Fruit fly (Drosophila melanogaster) whole organism, embryonic: ENCODE results near the gene CG43221.
A peak's percentile ranks its signal among the peaks of the same experiment; 100 is the strongest.

Experiments
- Abd-B ChIP-seq: fragments of 200-800 bp; sonication (Bioruptor generic); optimal IDR thresholded peaks from 2 replicates; lab custom pipeline; 2018; ENCODE audit warnings: missing biosample characterization, mild to moderate bottlenecking, missing genetic modification characterization, moderate library complexity
- CG11723 ChIP-seq: fragments of 200-800 bp; sonication (Bioruptor generic); optimal IDR thresholded peaks from 2 replicates; lab custom pipeline; 2017; ENCODE audit warnings: missing biosample characterization, mild to moderate bottlenecking, missing genetic modification characterization
- CG12299 ChIP-seq: fragments of 200-800 bp; sonication (Bioruptor generic); optimal IDR thresholded peaks from 2 replicates; lab custom pipeline; 2018; ENCODE audit warnings: missing biosample characterization, mild to moderate bottlenecking, missing genetic modification characterization
- CG12744 ChIP-seq: fragments of 200-800 bp; sonication (Bioruptor generic); optimal IDR thresholded peaks from 2 replicates; lab custom pipeline; 2016; ENCODE audit warnings: missing biosample characterization, missing genetic modification characterization
- CG13296 ChIP-seq: fragments of 200-800 bp; sonication (Bioruptor generic); optimal IDR thresholded peaks from 3 replicates; lab custom pipeline; 2018; ENCODE audit warnings: missing biosample characterization, mild to moderate bottlenecking, missing genetic modification characterization
- CG13775 ChIP-seq: fragments of 200-800 bp; sonication (Bioruptor generic); optimal IDR thresholded peaks from 3 replicates; lab custom pipeline; 2017; ENCODE audit warnings: missing biosample characterization, mild to moderate bottlenecking, missing genetic modification characterization
- CG14965 ChIP-seq: fragments of 200-800 bp; sonication (Bioruptor generic); optimal IDR thresholded peaks from 2 replicates; lab custom pipeline; 2016; ENCODE audit warnings: missing biosample characterization, missing genetic modification characterization, borderline replicate concordance
- CG1529 ChIP-seq: fragments of 200-800 bp; sonication (Bioruptor generic); optimal IDR thresholded peaks from 3 replicates; lab custom pipeline; 2018; ENCODE audit warnings: missing biosample characterization, missing genetic modification characterization
- CG17328 ChIP-seq: fragments of 200-800 bp; sonication (Bioruptor generic); IDR thresholded peaks from 2 replicates; pipeline ENCODE4 v1.3.6; 2022; ENCODE audit warnings: missing biosample characterization, missing genetic modification characterization
- CG17612 ChIP-seq: fragments of 200-800 bp; sonication (Bioruptor generic); IDR thresholded peaks from 2 replicates; pipeline ENCODE4 v1.3.6; 2022; ENCODE audit warnings: missing biosample characterization, missing genetic modification characterization
- CG2129 ChIP-seq: fragments of 200-800 bp; sonication (Bioruptor generic); IDR thresholded peaks from 2 replicates; pipeline ENCODE4 v1.3.6; 2022; ENCODE audit warnings: missing biosample characterization, missing genetic modification characterization; ENCODE audit not compliant: partially characterized antibody
- CG2199 ChIP-seq: fragments of 200-800 bp; sonication (Bioruptor generic); IDR thresholded peaks from 3 replicates; pipeline ENCODE4 v1.3.6; 2022; ENCODE audit warnings: missing biosample characterization, missing genetic modification characterization
- CG30403 ChIP-seq: fragments of 200-800 bp; sonication (Bioruptor generic); optimal IDR thresholded peaks from 3 replicates; lab custom pipeline; 2016; ENCODE audit warnings: missing biosample characterization, missing genetic modification characterization
- CG31441 ChIP-seq: fragments of 200-800 bp; sonication (Bioruptor generic); IDR thresholded peaks from 2 replicates; pipeline ENCODE4 v1.3.6; 2022; ENCODE audit warnings: missing biosample characterization, missing genetic modification characterization
- CG32767 ChIP-seq: fragments of 200-800 bp; sonication (Bioruptor generic); IDR thresholded peaks from 2 replicates; pipeline ENCODE4 v1.3.6; 2022; ENCODE audit warnings: missing biosample characterization, missing genetic modification characterization
- CG6272 ChIP-seq: fragments of 200-800 bp; sonication (Bioruptor generic); IDR thresholded peaks from 2 replicates; pipeline ENCODE4 v1.3.6; 2022; ENCODE audit warnings: missing biosample characterization, missing genetic modification characterization
- CG6813 ChIP-seq: fragments of 200-800 bp; sonication (Bioruptor generic); optimal IDR thresholded peaks from 2 replicates; lab custom pipeline; 2017; ENCODE audit warnings: missing biosample characterization, missing genetic modification characterization, mild to moderate bottlenecking, moderate library complexity, missing genetic modification reagents
- CG9215 ChIP-seq: fragments of 200-800 bp; sonication (Bioruptor generic); IDR thresholded peaks from 2 replicates; pipeline ENCODE4 v1.3.6; 2022; ENCODE audit warnings: missing biosample characterization, missing genetic modification characterization
- Dip2 ChIP-seq: fragments of 200-800 bp; sonication (Bioruptor generic); IDR thresholded peaks from 2 replicates; pipeline ENCODE4 v1.3.6; 2022; ENCODE audit warnings: missing biosample characterization, missing genetic modification characterization
- HHEX ChIP-seq: fragments of 200-800 bp; sonication (Bioruptor generic); optimal IDR thresholded peaks from 3 replicates; lab custom pipeline; 2017; ENCODE audit warnings: missing biosample characterization, mild to moderate bottlenecking, missing genetic modification characterization, missing genetic modification reagents
- HmgD ChIP-seq: fragments of 200-800 bp; sonication (Bioruptor generic); optimal IDR thresholded peaks from 3 replicates; lab custom pipeline; 2016; ENCODE audit warnings: missing biosample characterization, missing genetic modification characterization
- Lim3 ChIP-seq: fragments of 200-800 bp; sonication (Bioruptor generic); IDR thresholded peaks from 2 replicates; pipeline ENCODE4 v1.3.6; 2022; ENCODE audit warnings: missing biosample characterization, missing genetic modification characterization
- MBD-R2 ChIP-seq: fragments of 200-800 bp; sonication (Bioruptor generic); IDR thresholded peaks from 2 replicates; pipeline ENCODE4 v1.3.6; 2022; ENCODE audit warnings: missing biosample characterization, missing genetic modification characterization
- MTF-1 ChIP-seq: fragments of 200-800 bp; sonication (Bioruptor generic); optimal IDR thresholded peaks from 2 replicates; lab custom pipeline; 2018; ENCODE audit warnings: missing biosample characterization, mild to moderate bottlenecking, missing genetic modification characterization, borderline replicate concordance
- NC2β ChIP-seq: fragments of 200-800 bp; sonication (Bioruptor generic); optimal IDR thresholded peaks from 2 replicates; lab custom pipeline; 2016; ENCODE audit warnings: missing biosample characterization, missing genetic modification characterization
- Sox102F ChIP-seq: fragments of 200-800 bp; sonication (Bioruptor generic); optimal IDR thresholded peaks from 2 replicates; lab custom pipeline; 2018; ENCODE audit warnings: missing biosample characterization, mild to moderate bottlenecking, missing genetic modification characterization, moderate library complexity
- al ChIP-seq: fragments of 200-800 bp; sonication (Bioruptor generic); IDR thresholded peaks from 2 replicates; pipeline ENCODE4 v1.3.6; 2022; ENCODE audit warnings: missing biosample characterization, missing genetic modification characterization
- ara ChIP-seq: fragments of 200-800 bp; sonication (Bioruptor generic); IDR thresholded peaks from 2 replicates; pipeline ENCODE4 v1.3.6; 2022; ENCODE audit warnings: missing biosample characterization, missing genetic modification characterization
- cad ChIP-seq: fragments of >200 bp; optimal IDR thresholded peaks from 2 replicates; lab custom pipeline; 2017; ENCODE audit warnings: missing biosample characterization, missing genetic modification characterization
- dati ChIP-seq: fragments of 200-800 bp; sonication (Bioruptor generic); IDR thresholded peaks from 2 replicates; pipeline ENCODE4 v1.3.6; 2022; ENCODE audit warnings: missing biosample characterization, missing genetic modification characterization
- disco-r ChIP-seq: fragments of 200-800 bp; sonication (Bioruptor generic); optimal IDR thresholded peaks from 2 replicates; lab custom pipeline; 2016; ENCODE audit warnings: missing biosample characterization, missing genetic modification characterization
- dm ChIP-seq: fragments of 200-800 bp; sonication (Bioruptor generic); optimal IDR thresholded peaks from 3 replicates; lab custom pipeline; 2016; ENCODE audit warnings: missing biosample characterization, missing genetic modification characterization
- dmrt11E ChIP-seq: fragments of 200-800 bp; sonication (Bioruptor generic); optimal IDR thresholded peaks from 3 replicates; lab custom pipeline; 2018; ENCODE audit warnings: missing biosample characterization, mild to moderate bottlenecking, missing genetic modification characterization, moderate library complexity
- dpn ChIP-seq, 2 experiments: fragments of 200-800 bp; sonication (Bioruptor generic); optimal IDR thresholded peaks; 3 replicates each; lab custom pipeline; 2016; ENCODE audit warnings: missing biosample characterization in 2 of 2, missing genetic modification characterization in 2 of 2
- fd3F ChIP-seq: fragments of 200-800 bp; sonication (Bioruptor generic); optimal IDR thresholded peaks from 2 replicates; lab custom pipeline; 2018; ENCODE audit warnings: missing biosample characterization, mild to moderate bottlenecking, missing genetic modification characterization, moderate library complexity
- ftz-f1 ChIP-seq: fragments of 200-800 bp; sonication (Bioruptor generic); optimal IDR thresholded peaks from 2 replicates; lab custom pipeline; 2016; ENCODE audit warnings: missing biosample characterization, missing genetic modification characterization
- gem ChIP-seq: fragments of 200-800 bp; sonication (Bioruptor generic); optimal IDR thresholded peaks from 2 replicates; lab custom pipeline; 2019; ENCODE audit warnings: missing biosample characterization, mild to moderate bottlenecking, missing genetic modification characterization, moderate library complexity
- gsb ChIP-seq: fragments of 200-800 bp; sonication (Bioruptor generic); IDR thresholded peaks from 2 replicates; pipeline ENCODE4 v1.3.6; 2022; ENCODE audit warnings: missing biosample characterization, missing genetic modification characterization
- lilli ChIP-seq: fragments of 200-800 bp; sonication (Bioruptor generic); optimal IDR thresholded peaks from 3 replicates; lab custom pipeline; 2016; ENCODE audit warnings: missing biosample characterization, missing genetic modification characterization
- lmd ChIP-seq: fragments of 200-800 bp; sonication (Bioruptor generic); IDR thresholded peaks from 2 replicates; pipeline ENCODE4 v1.3.6; 2022; ENCODE audit warnings: missing biosample characterization, missing genetic modification characterization
- phol ChIP-seq: fragments of 200-800 bp; sonication (Bioruptor generic); optimal IDR thresholded peaks from 3 replicates; lab custom pipeline; 2018; ENCODE audit warnings: missing biosample characterization, mild to moderate bottlenecking, missing genetic modification characterization, moderate library complexity
- pros ChIP-seq: fragments of 200-800 bp; sonication (Bioruptor generic); optimal IDR thresholded peaks from 3 replicates; lab custom pipeline; 2019; ENCODE audit warnings: missing biosample characterization, mild to moderate bottlenecking, missing genetic modification characterization, moderate library complexity
- row ChIP-seq: fragments of 200-800 bp; sonication (Bioruptor generic); IDR thresholded peaks from 3 replicates; pipeline ENCODE4 v1.3.6; 2022; ENCODE audit warnings: missing biosample characterization, missing genetic modification characterization
- slou ChIP-seq: fragments of 200-800 bp; sonication (Bioruptor generic); optimal IDR thresholded peaks from 3 replicates; lab custom pipeline; 2016; ENCODE audit warnings: missing biosample characterization, missing genetic modification characterization
- slp2 ChIP-seq: fragments of 200-800 bp; sonication (Bioruptor generic); optimal IDR thresholded peaks from 2 replicates; lab custom pipeline; 2016; ENCODE audit warnings: missing biosample characterization, missing genetic modification characterization
- ssp ChIP-seq: fragments of 200-800 bp; sonication (Bioruptor generic); IDR thresholded peaks from 2 replicates; pipeline ENCODE4 v1.3.6; 2022; ENCODE audit warnings: missing biosample characterization, missing genetic modification characterization
- tgo ChIP-seq: fragments of 200-800 bp; sonication (Bioruptor generic); IDR thresholded peaks from 3 replicates; pipeline ENCODE4 v1.3.6; 2022; ENCODE audit warnings: missing biosample characterization, missing genetic modification characterization
- unc-4 ChIP-seq: fragments of 200-800 bp; sonication (Bioruptor generic); IDR thresholded peaks from 2 replicates; pipeline ENCODE4 v1.3.6; 2022; ENCODE audit warnings: missing biosample characterization, missing genetic modification characterization; ENCODE audit not compliant: partially characterized antibody
- unpg ChIP-seq: fragments of 200-800 bp; sonication (Bioruptor generic); optimal IDR thresholded peaks from 3 replicates; lab custom pipeline; 2018; ENCODE audit warnings: missing biosample characterization, mild to moderate bottlenecking, missing genetic modification characterization, moderate library complexity
- usp ChIP-seq: fragments of >200 bp; optimal IDR thresholded peaks from 2 replicates; lab custom pipeline; 2017; ENCODE audit warnings: missing biosample characterization, missing genetic modification characterization

The CG43221 gene

dm6 chr2L:17472582-17473524 is 12.7 kb upstream of the CG43221 start, which contains the start of gene BicD (continued):
- TF ChIP-seq Lim3 (GFP tag; lab: Robert Waterston, UW) (no peak), lilli (GFP tag; lab: Kevin White, UChicago) (no peak), dati (GFP tag; lab: Robert Waterston, UW) (no peak), CG31441 (peak; percentile 47; the same call in 1 of the 2 replicates), usp (GFP tag; lab: Kevin White, UChicago) (no peak), row (GFP tag; lab: Robert Waterston, UW) (no peak), CG32767 (no peak), Sox102F (GFP tag; lab: Kevin White, UChicago) (no peak), ssp (GFP tag; lab: Robert Waterston, UW) (peak; percentile 71), gsb (no peak), CG6272 (GFP tag; lab: Robert Waterston, UW) (no peak), lmd (no peak), MTF-1 (GFP tag; lab: Kevin White, UChicago) (no peak), slp2 (GFP tag; lab: Kevin White, UChicago) (no peak), CG2129 (no peak), MBD-R2 (GFP tag; lab: Robert Waterston, UW) (peak; percentile 52), CG12744 (GFP tag; lab: Kevin White, UChicago) (no peak), cad (no peak), ara (no peak), dm (GFP tag; lab: Kevin White, UChicago) (no peak), Dip2 (GFP tag; lab: Robert Waterston, UW) (no peak), CG11723 (no peak), ftz-f1 (GFP tag; lab: Kevin White, UChicago) (no peak), slou (GFP tag; lab: Kevin White, UChicago) (no peak), phol (tag; lab: Kevin White, UChicago) (peak; percentile 58), CG12299 (tag; lab: Kevin White, UChicago) (no peak), CG9215 (GFP tag; lab: Robert Waterston, UW) (no peak), CG13775 (GFP tag; lab: Kevin White, UChicago) (no peak), CG30403 (no peak), HHEX (GFP tag; lab: Kevin White, UChicago) (peak; percentile 6), Abd-B (peak; percentile 39), gem (tag; lab: Kevin White, UChicago) (no peak), HmgD (GFP tag; lab: Kevin White, UChicago) (no peak), dmrt11E (no peak), pros (GFP tag; lab: Kevin White, UChicago) (no peak), disco-r (no peak), tgo (GFP tag; lab: Robert Waterston, UW) (no peak), CG17612 (0 out of 2 replicates have a peak, but pooled peaks have one; percentile 7), al (GFP tag; lab: Robert Waterston, UW) (no peak), CG2199 (GFP tag; lab: Robert Waterston, UW) (0 out of 3 replicates have a peak, but pooled peaks have one; percentile 26), dpn (GFP tag; optimal IDR thresholded peaks at IDR 0.05; lab: Kevin White, UChicago) (no peak), CG6813 (GFP tag; lab: Kevin White, UChicago) (no peak), CG13296 (GFP tag; lab: Kevin White, UChicago) (peak; percentile 24), NC2β (no peak), unpg (GFP tag; lab: Kevin White, UChicago) (no peak), CG1529 (no peak), CG17328 (GFP tag; lab: Robert Waterston, UW) (0 out of 2 replicates have a peak, but pooled peaks have one; percentile 26), fd3F (GFP tag; lab: Kevin White, UChicago) (no peak), unc-4 (GFP tag; lab: Robert Waterston, UW) (peak; percentile 78), CG14965 (GFP tag; lab: Kevin White, UChicago) (no peak)
